Worm (Caenorhabditis elegans) whole organism, L1 larva: Measurements from ENCODE around the gene alh-9.

ENCODE experiments used
- F16B12.6 ChIP-seq: fragments of 150-350 bp; optimal IDR thresholded peaks from 2 replicates; lab custom pipeline; 2014; ENCODE audit warnings: missing biosample characterization, missing genetic modification characterization
- ama-1 ChIP-seq: fragments of 150-350 bp; optimal IDR thresholded peaks from 2 replicates; lab custom pipeline; 2014
- efl-1 ChIP-seq, 4 experiments: fragments of 150-350 bp; optimal IDR thresholded peaks in 3 of 4; peaks in 1 of 4; 1 replicate in 1 of 4; 2 replicates in 3 of 4; lab custom pipeline; 2014; ENCODE audit warnings: missing biosample characterization in 2 of 4, missing genetic modification characterization in 2 of 4, missing genetic modification reagents in 2 of 4
- fkh-10 ChIP-seq: sonication (generic microtip); optimal IDR thresholded peaks from 2 replicates; lab custom pipeline; 2017; ENCODE audit warnings: missing biosample characterization, missing genetic modification reagents, missing genetic modification characterization
- lin-39 ChIP-seq: fragments of 150-350 bp; optimal IDR thresholded peaks from 2 replicates; lab custom pipeline; 2014; ENCODE audit warnings: missing biosample characterization, missing genetic modification reagents, missing genetic modification characterization
- nhr-19 ChIP-seq: fragments of 200-800 bp; sonication (Bioruptor generic); conservative IDR thresholded peaks from 2 replicates; pipeline ENCODE4 v1.3.6; 2022; ENCODE audit warnings: missing genetic modification characterization, missing compliant biosample characterization
- nhr-20 ChIP-seq: sonication (generic microtip); optimal IDR thresholded peaks from 2 replicates; lab custom pipeline; 2016; ENCODE audit warnings: mild to moderate bottlenecking, missing genetic modification characterization, missing compliant biosample characterization
- nhr-90 ChIP-seq: sonication (generic microtip); optimal IDR thresholded peaks from 2 replicates; lab custom pipeline; 2016; ENCODE audit warnings: mild to moderate bottlenecking, missing genetic modification characterization, missing compliant biosample characterization; ENCODE audit not compliant: poor library complexity
- pqm-1 ChIP-seq: sonication (generic microtip); optimal IDR thresholded peaks from 3 replicates; lab custom pipeline; 2017; ENCODE audit warnings: missing biosample characterization, missing genetic modification characterization
- snpc-4 ChIP-seq: fragments of 150-350 bp; optimal IDR thresholded peaks from 2 replicates; lab custom pipeline; 2014; ENCODE audit warnings: missing biosample characterization, missing genetic modification characterization
- zag-1 ChIP-seq: fragments of 150-350 bp; optimal IDR thresholded peaks from 2 replicates; lab custom pipeline; 2014; ENCODE audit warnings: missing biosample characterization, missing genetic modification characterization
- ztf-11 ChIP-seq, 2 experiments: sonication (generic microtip); optimal IDR thresholded peaks; 2 replicates each; lab custom pipeline; 2016 to 2017; ENCODE audit warnings: missing genetic modification characterization in 2 of 2, missing biosample characterization in 1 of 2, missing compliant biosample characterization in 1 of 2

DNA sequence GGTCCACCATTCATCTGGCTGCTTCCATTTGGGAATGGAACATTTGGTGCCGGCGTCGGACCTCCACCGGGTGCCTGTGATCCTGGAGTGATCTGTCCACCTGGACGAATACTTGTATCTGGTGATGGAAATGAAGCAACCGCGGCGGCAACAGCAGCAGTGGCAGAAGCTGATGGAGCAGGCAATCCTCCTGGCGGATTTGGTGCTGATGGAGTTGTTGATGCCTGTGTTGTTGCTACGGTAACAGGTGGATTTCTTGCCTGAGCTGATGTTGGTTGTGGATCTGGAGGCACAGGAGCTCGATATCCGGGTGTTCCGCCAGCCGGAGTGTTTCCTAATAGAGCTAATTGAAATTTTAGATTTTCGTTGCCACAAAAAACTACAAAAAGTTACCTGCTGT, 23.4 kb upstream of the alh-9 start:
- TF ChIP-seq ama-1, result no peak
- TF ChIP-seq nhr-90 (tag; lab: Kevin White, UChicago), result no peak
- no peak for TF ChIP-seq nhr-19 (GFP tag; lab: Robert Waterston, UW)
- no peak for TF ChIP-seq efl-1 (optimal IDR thresholded peaks at IDR 0.05; lab: Kevin White, UChicago)
- peak in 1 of 2 experiments; percentile 75 for TF ChIP-seq efl-1 (GFP tag; optimal IDR thresholded peaks at IDR 0.05 in 1 of 2; lab: Kevin White, UChicago)
- TF ChIP-seq snpc-4, result no peak
- TF ChIP-seq pqm-1 (tag; lab: Kevin White, UChicago), result no peak
- no peak for TF ChIP-seq lin-39 (tag; lab: Kevin White, UChicago)
- no peak for TF ChIP-seq fkh-10 (GFP tag; lab: Kevin White, UChicago)
- TF ChIP-seq nhr-20 (tag; lab: Kevin White, UChicago), result no peak
- no peak for TF ChIP-seq ztf-11 (tag; optimal IDR thresholded peaks at IDR 0.05; lab: Kevin White, UChicago)
- no peak for TF ChIP-seq F16B12.6 (tag; lab: Kevin White, UChicago)
- no peak for TF ChIP-seq zag-1
